Fruit fly (Drosophila melanogaster): ENCODE measurements around the gene Polr2D.

Polr2D gene

dm6 chr3R:18228713-18229222 lies 26.5 kb downstream of the Polr2D start:
- no peak for TF ChIP-seq CG7045 (GFP tag; optimal IDR thresholded peaks at IDR 0.05)
- TF ChIP-seq CG12768 (GFP tag; optimal IDR thresholded peaks at IDR 0.05) = peak; percentile 40

DNA sequence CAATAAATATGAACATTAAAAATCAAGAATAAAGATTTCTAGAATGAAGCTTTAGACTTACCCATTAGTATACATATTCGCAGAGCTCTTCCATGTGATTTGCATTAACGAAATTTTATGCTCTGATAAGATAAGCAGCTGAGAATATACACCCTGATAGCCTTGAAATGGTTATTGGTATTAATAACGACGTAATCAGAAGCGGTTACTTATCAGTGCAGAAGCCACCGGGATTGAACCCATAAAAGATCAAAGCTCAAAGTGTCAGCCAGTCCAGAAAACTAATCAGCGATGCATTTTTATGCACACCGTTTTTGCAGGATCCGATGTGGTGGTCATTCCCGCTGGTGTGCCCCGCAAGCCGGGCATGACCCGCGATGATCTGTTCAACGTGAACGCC lies 27.9 kb downstream of the Polr2D start:
- TF ChIP-seq CG7101 (tag; optimal IDR thresholded peaks at IDR 0.05) = no peak
- TF ChIP-seq Crg-1 (GFP tag; optimal IDR thresholded peaks at IDR 0.05) = no peak
- TF ChIP-seq CG11617 (GFP tag; optimal IDR thresholded peaks at IDR 0.05) = no peak
- TF ChIP-seq Clk (GFP tag; optimal IDR thresholded peaks at IDR 0.05) = no peak
- TF ChIP-seq ovo (GFP tag; optimal IDR thresholded peaks at IDR 0.05) = no peak
- no peak for TF ChIP-seq cnc (optimal IDR thresholded peaks at IDR 0.05)
- no peak for TF ChIP-seq Hr96 (GFP tag; optimal IDR thresholded peaks at IDR 0.05)
- no peak for TF ChIP-seq bab1 (GFP tag; optimal IDR thresholded peaks at IDR 0.05)
- TF ChIP-seq kay (GFP tag; ENCODE audit: borderline replicate concordance) = no peak
- no peak for TF ChIP-seq CG14711 (tag; optimal IDR thresholded peaks at IDR 0.05)
- no peak for TF ChIP-seq cic (GFP tag; optimal IDR thresholded peaks at IDR 0.05)
- no peak for TF ChIP-seq toe (GFP tag; optimal IDR thresholded peaks at IDR 0.05)
- TF ChIP-seq Mnt (GFP tag; optimal IDR thresholded peaks at IDR 0.05) = no peak
- no peak for TF ChIP-seq tj (GFP tag; optimal IDR thresholded peaks at IDR 0.05)
- TF ChIP-seq CG7045 (GFP tag; optimal IDR thresholded peaks at IDR 0.05) = no peak

DNA sequence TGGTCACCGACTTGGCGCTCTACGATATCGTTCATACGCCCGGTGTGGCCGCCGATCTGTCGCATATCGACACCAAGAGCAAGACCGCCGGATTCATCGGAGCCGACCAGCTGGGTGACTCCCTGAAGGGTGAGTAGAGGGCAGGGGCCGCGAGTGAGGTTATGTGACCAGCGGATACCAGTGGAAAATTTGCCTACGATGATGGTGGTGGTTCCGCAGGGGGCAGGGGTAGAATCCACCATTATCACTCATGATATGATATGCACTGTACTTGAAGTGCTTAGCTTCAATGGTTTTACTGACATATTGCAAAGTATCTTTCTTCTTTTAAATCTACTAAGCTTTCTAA lies 28.5 kb downstream of the Polr2D start:
- no peak for TF ChIP-seq CG7045 (GFP tag; optimal IDR thresholded peaks at IDR 0.05)
- TF ChIP-seq pad (GFP tag; optimal IDR thresholded peaks at IDR 0.05) = no peak
- TF ChIP-seq ovo (GFP tag; optimal IDR thresholded peaks at IDR 0.05) = no peak
- no peak for TF ChIP-seq cic (GFP tag; optimal IDR thresholded peaks at IDR 0.05)
- no peak for TF ChIP-seq bab1 (GFP tag; optimal IDR thresholded peaks at IDR 0.05)
- TF ChIP-seq tj (GFP tag; optimal IDR thresholded peaks at IDR 0.05) = no peak
- TF ChIP-seq CG5204 (GFP tag; optimal IDR thresholded peaks at IDR 0.05) = no peak
- no peak for TF ChIP-seq cnc (optimal IDR thresholded peaks at IDR 0.05)

DNA sequence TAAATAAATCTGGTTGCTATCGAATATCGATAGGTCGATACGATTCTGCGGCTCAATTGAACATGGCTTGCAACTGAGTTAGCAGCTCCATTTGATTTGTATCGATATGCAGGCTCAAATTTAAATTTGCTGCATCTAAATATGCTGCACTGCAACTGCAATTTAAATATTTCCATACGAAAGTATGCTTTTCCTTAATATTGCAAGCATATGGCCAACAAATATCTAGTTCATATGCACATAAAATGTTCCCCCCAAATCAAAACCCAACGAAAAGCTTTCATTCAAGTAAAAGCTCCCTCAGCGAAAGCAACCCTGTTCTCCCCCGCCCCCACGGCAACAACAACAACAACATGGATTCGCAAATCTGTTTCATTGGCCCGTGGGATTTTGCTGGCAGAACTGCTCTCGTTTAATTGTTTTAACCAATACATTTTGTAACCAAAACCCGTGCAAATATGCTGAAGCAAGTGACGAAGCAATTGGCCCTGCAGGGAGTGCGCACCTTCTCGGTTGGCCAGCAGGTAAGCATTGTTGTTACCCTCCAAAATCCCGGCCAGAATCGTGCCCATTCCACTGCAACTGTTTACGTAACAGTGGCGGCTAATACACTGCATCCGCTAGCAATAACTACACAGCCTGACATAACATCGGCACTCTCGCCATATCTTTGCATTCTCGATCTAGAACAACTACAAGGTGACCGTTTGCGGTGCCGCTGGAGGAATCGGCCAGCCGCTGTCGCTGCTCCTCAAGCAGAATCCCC lies 29.1 kb downstream of the Polr2D start, which contains the start of the genes CG7168 and Mdh2:
TSS of gene CG7168 (minus strand) at position 40 of the 766 bp plus-strand sequence.
TSS of gene Mdh2 (plus strand) at position 354 of the 766 bp plus-strand sequence.
- TF ChIP-seq CG12768 (GFP tag; optimal IDR thresholded peaks at IDR 0.05) (peak; percentile 49), pad (GFP tag; optimal IDR thresholded peaks at IDR 0.05) (peak; percentile 4), tj (GFP tag; optimal IDR thresholded peaks at IDR 0.05) (peak; percentile 28), Crg-1 (GFP tag; optimal IDR thresholded peaks at IDR 0.05) (no peak), cic (GFP tag; optimal IDR thresholded peaks at IDR 0.05) (no peak), ovo (GFP tag; optimal IDR thresholded peaks at IDR 0.05) (no peak), Clk (GFP tag; optimal IDR thresholded peaks at IDR 0.05) (no peak), CG5204 (GFP tag; optimal IDR thresholded peaks at IDR 0.05) (no peak), Mnt (GFP tag; optimal IDR thresholded peaks at IDR 0.05) (peak; percentile 35), Hr96 (GFP tag; optimal IDR thresholded peaks at IDR 0.05) (no peak), CG14711 (tag; optimal IDR thresholded peaks at IDR 0.05) (peak; percentile 90), kay (GFP tag; ENCODE audit: borderline replicate concordance) (no peak), toe (GFP tag; optimal IDR thresholded peaks at IDR 0.05) (no peak), CG1620 (GFP tag; optimal IDR thresholded peaks at IDR 0.05) (no peak), CG7045 (GFP tag; optimal IDR thresholded peaks at IDR 0.05) (no peak), CG11617 (GFP tag; optimal IDR thresholded peaks at IDR 0.05) (peak; percentile 30), bab1 (GFP tag; optimal IDR thresholded peaks at IDR 0.05) (peak; percentile 35), CG7101 (tag; optimal IDR thresholded peaks at IDR 0.05) (no peak), cnc (optimal IDR thresholded peaks at IDR 0.05) (no peak), CG33017 (tag; optimal IDR thresholded peaks at IDR 0.05) (no peak)

DNA sequence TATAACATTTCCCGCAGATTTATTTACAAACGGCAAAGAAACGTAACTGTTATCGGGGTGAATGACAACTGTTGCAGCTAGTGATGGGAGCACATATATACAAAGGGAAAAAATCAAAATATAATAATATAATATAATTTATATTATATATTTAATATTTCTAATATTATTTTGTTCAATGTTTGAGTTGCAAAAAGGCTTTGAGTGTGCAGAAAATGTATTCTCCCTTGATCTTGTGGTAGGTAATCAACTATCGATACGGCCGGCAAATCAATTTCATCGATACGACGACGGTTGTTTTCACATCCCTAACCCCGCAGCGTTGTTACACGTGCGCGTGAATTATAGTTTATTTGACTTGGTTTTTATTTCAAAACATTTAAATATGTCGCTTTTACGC lies 31.9 kb downstream of the Polr2D start, which contains the start of the genes mTerf5 and Non3:
TSS of gene mTerf5 (minus strand) at position 249 of the 400 bp plus-strand sequence.
TSS of gene Non3 (plus strand) at position 289 of the 400 bp plus-strand sequence.
- TF ChIP-seq CG7101 (tag; optimal IDR thresholded peaks at IDR 0.05) (peak; percentile 73), ovo (GFP tag; optimal IDR thresholded peaks at IDR 0.05) (peak; percentile 74), tj (GFP tag; optimal IDR thresholded peaks at IDR 0.05) (peak; percentile 51), cnc (optimal IDR thresholded peaks at IDR 0.05) (no peak), Crg-1 (GFP tag; optimal IDR thresholded peaks at IDR 0.05) (peak; percentile 32), cic (GFP tag; optimal IDR thresholded peaks at IDR 0.05) (peak; percentile 6), CG7045 (GFP tag; optimal IDR thresholded peaks at IDR 0.05) (peak; percentile 47), CG1620 (GFP tag; optimal IDR thresholded peaks at IDR 0.05) (peak; percentile 64), CG11617 (GFP tag; optimal IDR thresholded peaks at IDR 0.05) (peak; percentile 80), CG12768 (GFP tag; optimal IDR thresholded peaks at IDR 0.05) (peak; percentile 61), Clk (GFP tag; optimal IDR thresholded peaks at IDR 0.05) (peak; percentile 21), bab1 (GFP tag; optimal IDR thresholded peaks at IDR 0.05) (peak; percentile 82), Mnt (GFP tag; optimal IDR thresholded peaks at IDR 0.05) (peak; percentile 98), Hr96 (GFP tag; optimal IDR thresholded peaks at IDR 0.05) (no peak), CG5204 (GFP tag; optimal IDR thresholded peaks at IDR 0.05) (no peak), CG14711 (tag; optimal IDR thresholded peaks at IDR 0.05) (peak; percentile 71), toe (GFP tag; optimal IDR thresholded peaks at IDR 0.05) (no peak), CG33017 (tag; optimal IDR thresholded peaks at IDR 0.05) (peak; percentile 57), pad (GFP tag; optimal IDR thresholded peaks at IDR 0.05) (peak; percentile 46)

DNA sequence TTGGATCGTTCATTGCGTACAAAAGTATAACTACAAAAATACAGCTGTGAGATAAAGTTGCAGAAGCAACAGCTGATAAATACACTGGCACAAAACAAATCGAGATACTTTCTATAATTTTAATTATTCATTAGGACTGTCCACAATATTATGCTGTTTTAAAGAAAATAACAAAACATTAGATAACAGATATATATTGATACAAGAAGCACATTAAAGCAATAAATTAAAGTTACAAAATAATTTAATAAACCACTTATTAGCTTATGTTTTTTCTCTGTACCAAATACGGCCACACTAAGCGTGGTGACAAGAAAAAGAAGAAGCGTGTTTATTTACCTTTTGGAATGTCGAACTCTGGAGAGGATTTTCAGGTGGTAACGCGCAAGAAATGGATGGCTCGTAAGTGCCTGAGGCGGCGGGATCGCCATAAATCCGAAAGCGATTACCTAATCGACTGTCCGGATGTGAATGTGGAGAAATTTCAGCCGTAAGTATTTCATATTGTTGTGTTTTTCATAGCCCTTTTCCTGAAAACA lies 35.0 kb downstream of the Polr2D start, which contains the start of the genes CG7988 and CG7183:
TSS of gene CG7988 (plus strand) at position 316 of the 539 bp plus-strand sequence.
TSS of gene CG7183 (minus strand) at position 489 of the 539 bp plus-strand sequence.
- TF ChIP-seq Crg-1 (GFP tag; optimal IDR thresholded peaks at IDR 0.05) = peak; percentile 93
- peak; percentile 85 for TF ChIP-seq Clk (GFP tag; optimal IDR thresholded peaks at IDR 0.05)
- peak; percentile 96 for TF ChIP-seq toe (GFP tag; optimal IDR thresholded peaks at IDR 0.05)
- TF ChIP-seq CG33017 (tag; optimal IDR thresholded peaks at IDR 0.05) = peak; percentile 98
- peak; percentile 71 for TF ChIP-seq cic (GFP tag; optimal IDR thresholded peaks at IDR 0.05)
- peak; percentile 88 for TF ChIP-seq Mnt (GFP tag; optimal IDR thresholded peaks at IDR 0.05)
- TF ChIP-seq pad (GFP tag; optimal IDR thresholded peaks at IDR 0.05) = peak; percentile 82
- TF ChIP-seq CG1620 (GFP tag; optimal IDR thresholded peaks at IDR 0.05) = peak; percentile 95
- peak; percentile 98 for TF ChIP-seq bab1 (GFP tag; optimal IDR thresholded peaks at IDR 0.05)
- TF ChIP-seq Hr96 (GFP tag; optimal IDR thresholded peaks at IDR 0.05) = peak; percentile 94
- TF ChIP-seq ovo (GFP tag; optimal IDR thresholded peaks at IDR 0.05) = peak; percentile 51
- TF ChIP-seq CG5204 (GFP tag; optimal IDR thresholded peaks at IDR 0.05) = no peak
- peak; percentile 93 for TF ChIP-seq CG12768 (GFP tag; optimal IDR thresholded peaks at IDR 0.05)
- TF ChIP-seq CG7101 (tag; optimal IDR thresholded peaks at IDR 0.05) = peak; percentile 98
- peak; percentile 95 for TF ChIP-seq CG7045 (GFP tag; optimal IDR thresholded peaks at IDR 0.05)
- peak; percentile 97 for TF ChIP-seq CG11617 (GFP tag; optimal IDR thresholded peaks at IDR 0.05)
- TF ChIP-seq kay (GFP tag; ENCODE audit: borderline replicate concordance) = no peak
- TF ChIP-seq CG14711 (tag; optimal IDR thresholded peaks at IDR 0.05) = peak; percentile 96
- no peak for TF ChIP-seq cnc (optimal IDR thresholded peaks at IDR 0.05)
- peak; percentile 81 for TF ChIP-seq tj (GFP tag; optimal IDR thresholded peaks at IDR 0.05)

Data from whole organism, adult.